Worm (Caenorhabditis elegans) whole organism, L4 larva: ENCODE data around the gene ttr-40.

Source experiments
- D1046.2 ChIP-seq: fragments of 200-800 bp; sonication (Bioruptor generic); IDR thresholded peaks from 2 replicates; pipeline ENCODE4 v1.3.6; 2022; ENCODE audit warnings: missing genetic modification characterization, missing compliant biosample characterization
- F49E8.2 ChIP-seq: sonication (generic microtip); optimal IDR thresholded peaks from 2 replicates; lab custom pipeline; 2016; ENCODE audit warnings: missing compliant biosample characterization, mild to moderate bottlenecking, missing genetic modification characterization, borderline replicate concordance
- Y105C5A.15 ChIP-seq: fragments of 200-800 bp; sonication (Bioruptor generic); IDR thresholded peaks from 2 replicates; pipeline ENCODE4 v1.3.6; 2022; ENCODE audit warnings: missing genetic modification characterization, missing compliant biosample characterization
- Y48G9A.11 ChIP-seq: fragments of 200-800 bp; sonication (Bioruptor generic); IDR thresholded peaks from 2 replicates; pipeline ENCODE4 v1.3.6; 2022; ENCODE audit warnings: missing genetic modification reagents, missing genetic modification characterization, missing compliant biosample characterization
- Y5F2A.4 ChIP-seq: fragments of 200-800 bp; sonication (Bioruptor generic); optimal IDR thresholded peaks from 2 replicates; lab custom pipeline; 2018; ENCODE audit warnings: mild to moderate bottlenecking, missing genetic modification characterization, missing compliant biosample characterization
- aha-1 ChIP-seq: fragments of 150-350 bp; peaks from one replicate; lab custom pipeline; 2014; ENCODE audit warnings: missing biosample characterization, missing genetic modification characterization
- arid-1 ChIP-seq: fragments of 200-800 bp; sonication (Bioruptor generic); conservative IDR thresholded peaks from 2 replicates; pipeline ENCODE4 v1.3.6; 2022; ENCODE audit warnings: missing genetic modification reagents, missing genetic modification characterization, missing compliant biosample characterization
- ceh-32 ChIP-seq: sonication (generic microtip); optimal IDR thresholded peaks from 2 replicates; lab custom pipeline; 2016; ENCODE audit warnings: mild to moderate bottlenecking, missing genetic modification characterization, missing compliant biosample characterization; ENCODE audit not compliant: poor library complexity
- ctbp-1 ChIP-seq: fragments of 200-800 bp; sonication (Bioruptor generic); IDR thresholded peaks from 2 replicates; pipeline ENCODE4 v1.3.6; 2022; ENCODE audit warnings: missing genetic modification reagents, missing genetic modification characterization, missing compliant biosample characterization
- daf-16 ChIP-seq, 3 experiments: sonication (generic microtip); optimal IDR thresholded peaks; 2 replicates each; lab custom pipeline; 2016 to 2017; ENCODE audit warnings: missing genetic modification characterization in 3 of 3, missing genetic modification reagents in 3 of 3, mild to moderate bottlenecking in 2 of 3, missing compliant biosample characterization in 2 of 3, missing biosample characterization in 1 of 3, moderate library complexity in 1 of 3
- dmd-6 ChIP-seq: fragments of 200-800 bp; sonication (Bioruptor generic); IDR thresholded peaks from 2 replicates; pipeline ENCODE4 v1.3.6; 2022; ENCODE audit warnings: missing genetic modification reagents, missing genetic modification characterization, missing compliant biosample characterization
- dpl-1 ChIP-seq: fragments of 150-350 bp; optimal IDR thresholded peaks from 2 replicates; lab custom pipeline; 2014; ENCODE audit warnings: missing biosample characterization, missing genetic modification reagents, missing genetic modification characterization
- dve-1 ChIP-seq: sonication (generic microtip); optimal IDR thresholded peaks from 2 replicates; lab custom pipeline; 2017; ENCODE audit warnings: antibody characterized with exemption, mild to moderate bottlenecking, missing genetic modification characterization, missing compliant biosample characterization; ENCODE audit not compliant: insufficient read depth
- fkh-10 ChIP-seq: fragments of 150-350 bp; optimal IDR thresholded peaks from 2 replicates; lab custom pipeline; 2014; ENCODE audit warnings: missing biosample characterization, missing genetic modification reagents, missing genetic modification characterization
- fos-1 ChIP-seq: fragments of 150-350 bp; optimal IDR thresholded peaks from 2 replicates; lab custom pipeline; 2014; ENCODE audit warnings: missing biosample characterization, missing genetic modification characterization
- hif-1 ChIP-seq, 2 experiments: sonication (generic microtip); optimal IDR thresholded peaks; 2 replicates each; lab custom pipeline; 2016 to 2017; ENCODE audit warnings: missing compliant biosample characterization in 2 of 2, missing genetic modification characterization in 2 of 2, missing genetic modification reagents in 2 of 2, missing genotype in 2 of 2, mild to moderate bottlenecking in 1 of 2
- hlh-11 ChIP-seq: fragments of 200-800 bp; sonication (Bioruptor generic); optimal IDR thresholded peaks from 2 replicates; lab custom pipeline; 2018; ENCODE audit warnings: mild to moderate bottlenecking, missing genetic modification characterization, missing compliant biosample characterization
- hmg-1.1 ChIP-seq: fragments of 200-800 bp; sonication (Bioruptor generic); IDR thresholded peaks from 2 replicates; pipeline ENCODE4 v1.3.6; 2022; ENCODE audit warnings: missing genetic modification reagents, missing genetic modification characterization, missing compliant biosample characterization
- lim-7 ChIP-seq: fragments of 200-800 bp; sonication (Bioruptor generic); IDR thresholded peaks from 2 replicates; pipeline ENCODE4 v1.3.6; 2022; ENCODE audit warnings: missing genetic modification characterization, missing compliant biosample characterization
- lin-13 ChIP-seq: fragments of 150-350 bp; optimal IDR thresholded peaks from 2 replicates; lab custom pipeline; 2014; ENCODE audit warnings: missing biosample characterization, missing genetic modification reagents, missing genetic modification characterization
- mdt-29 ChIP-seq: fragments of 200-800 bp; sonication (Bioruptor generic); IDR thresholded peaks from 2 replicates; pipeline ENCODE4 v1.3.6; 2022; ENCODE audit warnings: missing genetic modification reagents, missing genetic modification characterization, missing compliant biosample characterization
- mxl-3 ChIP-seq: fragments of 200-800 bp; sonication (Bioruptor generic); optimal IDR thresholded peaks from 2 replicates; lab custom pipeline; 2018; ENCODE audit warnings: mild to moderate bottlenecking, missing genetic modification characterization, missing compliant biosample characterization
- nhr-10 ChIP-seq: fragments of 150-350 bp; optimal IDR thresholded peaks from 2 replicates; lab custom pipeline; 2014; ENCODE audit warnings: missing biosample characterization, missing genetic modification characterization
- nhr-28 ChIP-seq: fragments of 150-350 bp; optimal IDR thresholded peaks from 2 replicates; lab custom pipeline; 2014; ENCODE audit warnings: missing biosample characterization, missing genetic modification characterization
- pha-4 ChIP-seq, 2 experiments: fragments of 150-350 bp in 1 of 2; fragments of 200-800 bp in 1 of 2; sonication (Bioruptor generic) in 1 of 2; IDR thresholded peaks in 1 of 2; optimal IDR thresholded peaks in 1 of 2; 2 replicates each; pipeline versions ENCODE4 v1.3.6 to Lab custom; 2014 to 2022; ENCODE audit warnings: missing genetic modification characterization in 2 of 2, missing genetic modification reagents in 2 of 2, missing biosample characterization in 1 of 2, missing compliant biosample characterization in 1 of 2
- php-3 ChIP-seq: fragments of 200-800 bp; sonication (Bioruptor generic); IDR thresholded peaks from 2 replicates; pipeline ENCODE4 v1.3.6; 2022; ENCODE audit warnings: missing genetic modification reagents, missing genetic modification characterization, missing compliant biosample characterization
- sdz-12 ChIP-seq: fragments of 200-800 bp; sonication (Bioruptor generic); optimal IDR thresholded peaks from 2 replicates; lab custom pipeline; 2018; ENCODE audit warnings: mild to moderate bottlenecking, missing genetic modification characterization, missing compliant biosample characterization
- skn-1 ChIP-seq: fragments of 150-350 bp; optimal IDR thresholded peaks from 2 replicates; lab custom pipeline; 2014; ENCODE audit warnings: missing biosample characterization, missing genetic modification characterization
- snpc-4 ChIP-seq: fragments of 150-350 bp; optimal IDR thresholded peaks from 2 replicates; lab custom pipeline; 2014; ENCODE audit warnings: missing biosample characterization, missing genetic modification characterization
- unc-39 ChIP-seq: sonication (generic microtip); optimal IDR thresholded peaks from 2 replicates; lab custom pipeline; 2017; ENCODE audit warnings: missing biosample characterization, missing genetic modification characterization
- unc-62 ChIP-seq, 3 experiments: fragments of 150-350 bp in 1 of 3; sonication (generic microtip); optimal IDR thresholded peaks in 2 of 3; peaks in 1 of 3; 1 replicate in 1 of 3; 2 replicates in 2 of 3; lab custom pipeline; 2014 to 2017; ENCODE audit warnings: missing biosample characterization in 3 of 3, missing genetic modification characterization in 3 of 3, missing genetic modification reagents in 3 of 3, missing genotype in 1 of 3
- zip-2 ChIP-seq: fragments of 150-350 bp; optimal IDR thresholded peaks from 2 replicates; lab custom pipeline; 2014; ENCODE audit warnings: missing biosample characterization, missing genetic modification characterization

The ttr-40 gene

ce11 chrV:9355371-9355770, at the start of gene ttr-40:
Gene ttr-40, minus strand, starts transcription at chrV:9355471.
- TF ChIP-seq zip-2 = no peak
- no peak for TF ChIP-seq nhr-10
- no peak for TF ChIP-seq sdz-12 (GFP tag; lab: Kevin White, UChicago)
- TF ChIP-seq hlh-11 (tag; lab: Kevin White, UChicago) = no peak
- no peak for TF ChIP-seq lin-13 (GFP tag; lab: Kevin White, UChicago)
- TF ChIP-seq, all 104 proteins: peak for 0

- peak in 1 of 2 experiments; percentile 42 for TF ChIP-seq unc-62 (GFP tag; optimal IDR thresholded peaks at IDR 0.05 in 1 of 2; lab: Kevin White, UChicago)
- TF ChIP-seq unc-62 (tag; optimal IDR thresholded peaks at IDR 0.05; lab: Kevin White, UChicago) = no peak
- TF ChIP-seq aha-1 (tag; lab: Kevin White, UChicago) = peak; percentile 91
- no peak for TF ChIP-seq ceh-32 (tag; lab: Kevin White, UChicago)
These were observed 44.7 kb upstream of the ttr-40 start, which contains the start of gene trpp-4 for ce11 chrV:9399886-9400373. Gene trpp-4, plus strand, starts transcription at chrV:9400327.

- TF ChIP-seq mxl-3 (GFP tag; lab: Kevin White, UChicago) = peak; percentile 15
- no peak for TF ChIP-seq unc-39 (tag; lab: Kevin White, UChicago)
These were observed 39.8 kb upstream of the ttr-40 start for ce11 chrV:9394938-9395639.

- TF ChIP-seq hif-1 (tag; optimal IDR thresholded peaks at IDR 0.05; lab: Kevin White, UChicago) (no peak), snpc-4 (peak; percentile 78), daf-16 (GFP tag; optimal IDR thresholded peaks at IDR 0.05; lab: Kevin White, UChicago) (no peak), daf-16 (tag; optimal IDR thresholded peaks at IDR 0.05; lab: Kevin White, UChicago) (no peak)
These were observed 36.7 kb upstream of the ttr-40 start for ce11 chrV:9391959-9392358.

- TF ChIP-seq aha-1 (tag; lab: Kevin White, UChicago) (peak; percentile 94), lim-7 (GFP tag; lab: Robert Waterston, UW) (no peak)
- TF ChIP-seq, all 104 proteins: peak for 1
These were observed 30.9 kb upstream of the ttr-40 start, which contains the start of gene hum-2 for ce11 chrV:9386143-9386542. Gene hum-2, plus strand, starts transcription at chrV:9386175.

ce11 chrV:9384949-9385348, 29.7 kb upstream of the ttr-40 start:
- TF ChIP-seq php-3 (no peak), D1046.2 (GFP tag; lab: Robert Waterston, UW) (no peak), snpc-4 (no peak), Y5F2A.4 (no peak), aha-1 (tag; lab: Kevin White, UChicago) (peak; percentile 52), dmd-6 (no peak), unc-39 (tag; lab: Kevin White, UChicago) (no peak), Y105C5A.15 (GFP tag; lab: Robert Waterston, UW) (no peak)

- TF ChIP-seq fos-1 (tag; lab: Kevin White, UChicago) (no peak), ctbp-1 (no peak), Y105C5A.15 (GFP tag; lab: Robert Waterston, UW) (no peak), ceh-32 (tag; lab: Kevin White, UChicago) (no peak), php-3 (no peak)
These were observed 29.1 kb upstream of the ttr-40 start for ce11 chrV:9384359-9384758.

ce11 chrV:9382538-9383328, 27.5 kb upstream of the ttr-40 start:
- TF ChIP-seq arid-1 (GFP tag; lab: Robert Waterston, UW) (no peak), nhr-28 (tag; lab: Kevin White, UChicago) (peak; percentile 8), dpl-1 (GFP tag; lab: Kevin White, UChicago) (peak; percentile 4), dve-1 (tag; lab: Kevin White, UChicago) (peak; percentile 8), fkh-10 (GFP tag; lab: Kevin White, UChicago) (no peak), pha-4 (GFP tag; IDR thresholded peaks at IDR 0.05; lab: Robert Waterston, UW) (no peak), pha-4 (tag; optimal IDR thresholded peaks at IDR 0.05; lab: Kevin White, UChicago) (no peak), skn-1 (no peak), F49E8.2 (tag; lab: Kevin White, UChicago) (peak; percentile 87), mdt-29 (GFP tag; lab: Robert Waterston, UW) (peak; percentile 47; the same call in 1 of the 2 replicates), dmd-6 (0 out of 2 replicates have a peak, but pooled peaks have one; percentile 20), daf-16 (GFP tag; optimal IDR thresholded peaks at IDR 0.05; lab: Kevin White, UChicago) (no peak), daf-16 (tag; optimal IDR thresholded peaks at IDR 0.05; lab: Kevin White, UChicago) (peak; percentile 60), hmg-1.1 (GFP tag; lab: Robert Waterston, UW) (no peak), Y48G9A.11 (GFP tag; lab: Robert Waterston, UW) (peak; percentile 86)
